Worm (Caenorhabditis elegans) whole organism, young adult: ENCODE data around the gene cyp-13A6.

Source experiments
- F37B4.10 ChIP-seq: fragments of 200-800 bp; sonication (Bioruptor generic); IDR thresholded peaks from 2 replicates; pipeline ENCODE4 v1.3.6; 2022; ENCODE audit warnings: missing genetic modification characterization, missing compliant biosample characterization
- hlh-12 ChIP-seq: sonication (generic microtip); optimal IDR thresholded peaks from 2 replicates; lab custom pipeline; 2016; ENCODE audit warnings: missing genetic modification characterization, missing compliant biosample characterization
- mxl-1 ChIP-seq: sonication (generic microtip); optimal IDR thresholded peaks from 2 replicates; lab custom pipeline; 2016; ENCODE audit warnings: missing genetic modification characterization, missing compliant biosample characterization
- tbp1 ChIP-seq: fragments of 200-800 bp; sonication (Bioruptor generic); optimal IDR thresholded peaks from 2 replicates; lab custom pipeline; 2018; ENCODE audit warnings: mild to moderate bottlenecking, missing genetic modification characterization, missing compliant biosample characterization

- no peak for TF ChIP-seq tbp1 (GFP tag; lab: Kevin White, UChicago)
- no peak for TF ChIP-seq hlh-12 (tag; lab: Kevin White, UChicago)
- no peak for TF ChIP-seq F37B4.10 (GFP tag; lab: Robert Waterston, UW)
- TF ChIP-seq mxl-1 (tag; lab: Kevin White, UChicago): no peak
These were observed 20.3 kb downstream of the cyp-13A6 start, which contains the start of gene T10B9.14 for ce11 chrII:9782337-9782736.
